Fruit fly (Drosophila melanogaster) whole organism, adult: ENCODE data around the gene Dhfr.

Experiments used
- CG11617 ChIP-seq: fragments of 200-800 bp; sonication (Bioruptor generic); optimal IDR thresholded peaks from 2 replicates; lab custom pipeline; 2017; ENCODE audit warnings: mild to moderate bottlenecking, missing biosample characterization, missing genetic modification reagents, missing genetic modification characterization
- CG12768 ChIP-seq: fragments of 200-800 bp; sonication (Bioruptor generic); optimal IDR thresholded peaks from 2 replicates; lab custom pipeline; 2017; ENCODE audit warnings: missing biosample characterization, missing genetic modification characterization, mild to moderate bottlenecking, moderate library complexity, missing genetic modification reagents
- CG14711 ChIP-seq: fragments of 200-800 bp; sonication (Bioruptor generic); optimal IDR thresholded peaks from 2 replicates; lab custom pipeline; 2018; ENCODE audit warnings: missing biosample characterization, mild to moderate bottlenecking, missing genetic modification characterization, moderate library complexity
- CG1620 ChIP-seq: fragments of 200-800 bp; sonication (Bioruptor generic); optimal IDR thresholded peaks from 2 replicates; lab custom pipeline; 2016; ENCODE audit warnings: missing biosample characterization, missing genetic modification characterization
- CG33017 ChIP-seq: fragments of 200-800 bp; sonication (Bioruptor generic); optimal IDR thresholded peaks from 2 replicates; lab custom pipeline; 2018; ENCODE audit warnings: missing biosample characterization, mild to moderate bottlenecking, missing genetic modification characterization, moderate library complexity
- CG5204 ChIP-seq: fragments of 200-800 bp; sonication (Bioruptor generic); optimal IDR thresholded peaks from 2 replicates; lab custom pipeline; 2016; ENCODE audit warnings: missing biosample characterization, missing genetic modification characterization
- CG7045 ChIP-seq: fragments of 200-800 bp; sonication (Bioruptor generic); optimal IDR thresholded peaks from 2 replicates; lab custom pipeline; 2017; ENCODE audit warnings: missing biosample characterization, mild to moderate bottlenecking, missing genetic modification characterization
- CG7101 ChIP-seq: fragments of 200-800 bp; sonication (Bioruptor generic); optimal IDR thresholded peaks from 2 replicates; lab custom pipeline; 2018; ENCODE audit warnings: missing biosample characterization, mild to moderate bottlenecking, missing genetic modification characterization, moderate library complexity
- Clk ChIP-seq: fragments of 200-800 bp; sonication (Bioruptor generic); optimal IDR thresholded peaks from 2 replicates; lab custom pipeline; 2017; ENCODE audit warnings: missing biosample characterization, missing genetic modification characterization
- Crg-1 ChIP-seq: fragments of 200-800 bp; sonication (Bioruptor generic); optimal IDR thresholded peaks from 2 replicates; lab custom pipeline; 2016; ENCODE audit warnings: missing biosample characterization, missing genetic modification characterization
- Hr96 ChIP-seq: fragments of 200-800 bp; sonication (Bioruptor generic); optimal IDR thresholded peaks from 2 replicates; lab custom pipeline; 2016; ENCODE audit warnings: missing biosample characterization, missing genetic modification characterization
- Mnt ChIP-seq: fragments of 200-800 bp; sonication (Bioruptor generic); optimal IDR thresholded peaks from 2 replicates; lab custom pipeline; 2016; ENCODE audit warnings: missing biosample characterization, mild to moderate bottlenecking, missing genetic modification characterization
- bab1 ChIP-seq: fragments of 200-800 bp; sonication (Bioruptor generic); optimal IDR thresholded peaks from 3 replicates; lab custom pipeline; 2019; ENCODE audit warnings: missing biosample characterization, mild to moderate bottlenecking, missing genetic modification characterization, moderate library complexity
- cic ChIP-seq: fragments of 200-800 bp; sonication (Bioruptor generic); optimal IDR thresholded peaks from 2 replicates; lab custom pipeline; 2017; ENCODE audit warnings: missing biosample characterization, mild to moderate bottlenecking, missing genetic modification characterization, moderate library complexity
- cnc ChIP-seq, 2 experiments: fragments of >200 bp; optimal IDR thresholded peaks; 2 replicates each; lab custom pipeline; 2017
- kay ChIP-seq: fragments of 200-800 bp; sonication (Bioruptor generic); peaks from one replicate; lab custom pipeline; 2016; ENCODE audit warnings: missing biosample characterization, missing genetic modification characterization, borderline replicate concordance
- ovo ChIP-seq: fragments of 200-800 bp; sonication (Bioruptor generic); optimal IDR thresholded peaks from 2 replicates; lab custom pipeline; 2016; ENCODE audit warnings: missing biosample characterization, missing genetic modification characterization
- pad ChIP-seq: fragments of 200-800 bp; sonication (Bioruptor generic); optimal IDR thresholded peaks from 3 replicates; lab custom pipeline; 2017; ENCODE audit warnings: missing biosample characterization, missing genetic modification characterization, mild to moderate bottlenecking, moderate library complexity, missing genetic modification reagents
- tj ChIP-seq: fragments of 200-800 bp; sonication (Bioruptor generic); optimal IDR thresholded peaks from 3 replicates; lab custom pipeline; 2017; ENCODE audit warnings: missing biosample characterization, mild to moderate bottlenecking, missing genetic modification characterization, moderate library complexity
- toe ChIP-seq: fragments of 200-800 bp; sonication (Bioruptor generic); optimal IDR thresholded peaks from 2 replicates; lab custom pipeline; 2016; ENCODE audit warnings: missing biosample characterization, missing genetic modification characterization

The Dhfr gene

dm6 chr3R:16497379-16497778 lies 16.4 kb downstream of the Dhfr start:
- TF ChIP-seq pad (GFP tag; lab: Kevin White, UChicago): peak; percentile 1
- no peak for TF ChIP-seq ovo
- TF ChIP-seq bab1 (GFP tag; lab: Kevin White, UChicago): peak; percentile 35
- peak; percentile 61 for TF ChIP-seq CG7045 (GFP tag; lab: Kevin White, UChicago)
- peak; percentile 41 for TF ChIP-seq CG5204 (GFP tag; lab: Kevin White, UChicago)
- TF ChIP-seq cic (GFP tag; lab: Kevin White, UChicago): no peak
- peak; percentile 0 for TF ChIP-seq Hr96 (GFP tag; lab: Kevin White, UChicago)
- peak; percentile 5 for TF ChIP-seq CG1620 (GFP tag; lab: Kevin White, UChicago)
- TF ChIP-seq kay (GFP tag; lab: Kevin White, UChicago): no peak
- TF ChIP-seq cnc (optimal IDR thresholded peaks at IDR 0.05; lab: Kevin White, UChicago): no peak
- TF ChIP-seq CG33017 (tag; lab: Kevin White, UChicago): no peak
- TF ChIP-seq toe: no peak
- peak; percentile 9 for TF ChIP-seq CG14711 (tag; lab: Kevin White, UChicago)
- no peak for TF ChIP-seq Crg-1 (GFP tag; lab: Kevin White, UChicago)
- TF ChIP-seq CG11617 (GFP tag; lab: Kevin White, UChicago): no peak
- no peak for TF ChIP-seq CG12768 (GFP tag; lab: Kevin White, UChicago)
- no peak for TF ChIP-seq Clk (GFP tag; lab: Kevin White, UChicago)
- TF ChIP-seq tj: no peak
- peak; percentile 32 for TF ChIP-seq Mnt (GFP tag; lab: Kevin White, UChicago)
- peak; percentile 44 for TF ChIP-seq CG7101 (tag; lab: Kevin White, UChicago)

dm6 chr3R:16498859-16499258 lies 17.9 kb downstream of the Dhfr start, which contains the start of gene Gr89a:
Gene Gr89a, minus strand, starts transcription at chr3R:16498959.
- TF ChIP-seq kay (GFP tag; lab: Kevin White, UChicago): no peak
- TF ChIP-seq cic (GFP tag; lab: Kevin White, UChicago): no peak
- TF ChIP-seq Clk (GFP tag; lab: Kevin White, UChicago): no peak
- no peak for TF ChIP-seq tj

dm6 chr3R:16500919-16501851 lies 20.2 kb downstream of the Dhfr start, which contains the start of gene Decay:
Gene Decay, minus strand, starts transcription at chr3R:16501050.
- TF ChIP-seq cnc (optimal IDR thresholded peaks at IDR 0.05; lab: Kevin White, UChicago): no peak
- TF ChIP-seq Hr96 (GFP tag; lab: Kevin White, UChicago): peak; percentile 26
- TF ChIP-seq Mnt (GFP tag; lab: Kevin White, UChicago): no peak
- peak; percentile 53 for TF ChIP-seq kay (GFP tag; lab: Kevin White, UChicago)
- no peak for TF ChIP-seq CG1620 (GFP tag; lab: Kevin White, UChicago)
- peak; percentile 94 for TF ChIP-seq pad (GFP tag; lab: Kevin White, UChicago)
- peak; percentile 33 for TF ChIP-seq CG11617 (GFP tag; lab: Kevin White, UChicago)
- no peak for TF ChIP-seq tj
- no peak for TF ChIP-seq CG33017 (tag; lab: Kevin White, UChicago)

DNA sequence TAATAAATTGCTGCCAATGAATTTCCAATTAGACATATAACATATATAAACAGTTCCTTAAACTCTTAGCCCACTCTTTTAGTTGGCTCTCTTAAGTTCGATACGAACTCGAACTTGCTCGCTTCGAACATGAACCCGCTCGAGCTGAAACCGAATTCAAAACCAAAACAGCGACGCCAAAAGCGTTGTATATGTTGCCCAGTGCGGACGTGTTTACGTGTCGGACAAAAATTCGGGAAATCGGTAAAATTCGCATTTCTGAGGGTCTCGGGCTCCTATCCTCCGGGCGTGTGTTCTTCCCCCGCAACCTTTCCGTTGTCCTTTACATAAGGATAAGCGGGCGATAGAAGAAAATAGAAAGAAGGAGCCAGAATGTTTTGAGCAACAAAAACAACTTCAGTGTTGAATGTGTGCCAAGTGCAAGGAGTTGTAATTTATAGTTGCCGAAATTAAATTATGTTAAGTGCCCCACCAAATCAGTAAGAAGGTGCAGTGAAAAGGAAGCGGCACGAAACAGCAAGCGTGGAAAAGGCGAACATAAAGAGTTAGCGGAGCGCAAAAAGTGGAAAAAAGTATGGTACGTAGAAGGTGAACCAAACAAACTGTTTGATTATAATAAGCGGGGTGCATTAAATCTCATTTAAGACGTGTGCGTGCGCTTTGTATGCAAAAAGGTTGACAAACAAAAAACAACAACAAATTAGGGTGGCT lies 21.8 kb downstream of the Dhfr start, which contains the start of gene CG42342:
TSS of gene CG42342 (plus strand) at position 176 of the 711 bp plus-strand sequence.
- TF ChIP-seq Hr96 (GFP tag; lab: Kevin White, UChicago) (no peak), Crg-1 (GFP tag; lab: Kevin White, UChicago) (no peak), bab1 (GFP tag; lab: Kevin White, UChicago) (no peak), CG33017 (tag; lab: Kevin White, UChicago) (no peak), pad (GFP tag; lab: Kevin White, UChicago) (no peak), ovo (no peak), CG14711 (tag; lab: Kevin White, UChicago) (no peak), CG11617 (GFP tag; lab: Kevin White, UChicago) (no peak), cnc (optimal IDR thresholded peaks at IDR 0.05; lab: Kevin White, UChicago) (no peak), cic (GFP tag; lab: Kevin White, UChicago) (no peak), CG5204 (GFP tag; lab: Kevin White, UChicago) (no peak), Clk (GFP tag; lab: Kevin White, UChicago) (no peak), Mnt (GFP tag; lab: Kevin White, UChicago) (no peak), CG12768 (GFP tag; lab: Kevin White, UChicago) (no peak), tj (no peak), CG7045 (GFP tag; lab: Kevin White, UChicago) (no peak), toe (no peak)

DNA sequence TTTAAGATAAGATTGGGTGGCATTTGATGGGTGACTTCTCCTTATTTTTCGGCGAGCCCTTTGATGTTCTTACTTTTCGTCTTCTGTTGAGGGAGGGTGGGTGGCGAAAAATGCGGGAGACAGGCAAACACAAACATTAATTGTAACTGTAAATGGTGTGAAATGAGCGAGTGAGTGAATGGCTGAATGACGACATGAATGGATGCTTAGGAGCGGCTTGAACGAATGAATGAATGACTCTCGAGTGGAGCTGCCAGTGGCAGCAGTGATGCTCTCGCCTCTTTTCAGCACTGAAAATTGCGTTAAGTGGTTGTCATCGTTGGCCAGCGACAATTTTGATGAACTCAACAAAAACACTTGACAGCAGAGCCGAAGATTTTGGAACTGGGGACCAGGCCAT lies 23.6 kb downstream of the Dhfr start:
- TF ChIP-seq CG1620 (GFP tag; lab: Kevin White, UChicago) (no peak), tj (no peak), CG5204 (GFP tag; lab: Kevin White, UChicago) (no peak)

DNA sequence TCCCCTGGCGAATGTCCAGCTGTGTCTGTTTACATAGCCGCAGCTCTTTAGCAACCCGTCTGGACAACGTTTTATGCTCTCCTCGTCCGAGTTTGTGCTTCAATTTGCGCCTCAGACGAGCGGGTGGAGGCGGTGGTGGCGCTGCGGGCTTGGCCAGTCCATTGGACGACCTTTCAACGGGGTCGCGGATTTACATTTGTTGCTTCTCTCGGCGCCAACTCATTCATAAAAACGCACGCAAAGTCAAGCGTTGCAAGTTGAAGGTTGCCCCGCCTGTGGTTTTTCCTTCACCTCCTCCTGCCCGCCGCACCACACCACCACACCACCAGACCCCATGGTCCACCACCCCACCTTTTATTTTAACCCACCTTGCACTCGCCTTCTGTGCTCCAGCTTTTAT lies 26.7 kb downstream of the Dhfr start:
- TF ChIP-seq cic (GFP tag; lab: Kevin White, UChicago) (no peak), cnc (optimal IDR thresholded peaks at IDR 0.05; lab: Kevin White, UChicago) (no peak), CG14711 (tag; lab: Kevin White, UChicago) (no peak), Mnt (GFP tag; lab: Kevin White, UChicago) (no peak), tj (no peak), CG7101 (tag; lab: Kevin White, UChicago) (no peak), CG5204 (GFP tag; lab: Kevin White, UChicago) (no peak), Clk (GFP tag; lab: Kevin White, UChicago) (no peak), pad (GFP tag; lab: Kevin White, UChicago) (no peak), CG33017 (tag; lab: Kevin White, UChicago) (no peak), toe (no peak), Crg-1 (GFP tag; lab: Kevin White, UChicago) (no peak), kay (GFP tag; lab: Kevin White, UChicago) (no peak), CG1620 (GFP tag; lab: Kevin White, UChicago) (no peak), bab1 (GFP tag; lab: Kevin White, UChicago) (no peak), CG11617 (GFP tag; lab: Kevin White, UChicago) (no peak), Hr96 (GFP tag; lab: Kevin White, UChicago) (no peak), CG12768 (GFP tag; lab: Kevin White, UChicago) (no peak)
